Worm (Caenorhabditis elegans): ENCODE data around the gene nhr-195.

DNA sequence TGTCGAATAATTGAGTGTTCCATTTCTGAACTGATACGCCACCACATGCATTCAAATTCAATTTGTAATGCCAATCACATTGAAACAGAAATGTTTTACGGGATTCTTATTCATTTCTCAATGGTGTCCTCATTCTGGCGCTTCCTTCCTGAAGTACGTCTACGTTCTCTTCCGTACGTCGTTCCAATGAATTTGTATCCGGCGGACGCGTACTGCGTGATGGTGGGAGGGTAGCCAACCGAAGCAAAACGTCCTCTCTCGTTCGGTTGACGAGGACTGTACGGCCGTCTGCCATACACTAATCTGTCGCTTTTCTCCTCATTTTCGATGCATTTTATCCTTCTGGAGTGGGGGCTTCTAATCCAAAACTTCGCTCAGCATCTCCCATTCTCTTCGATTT lies 22.3 kb downstream of the nhr-195 start:
- TF ChIP-seq flt-1 (GFP tag; IDR thresholded peaks at IDR 0.05) (no peak), med-1 (GFP tag; optimal IDR thresholded peaks at IDR 0.05; ENCODE audit: insufficient read depth) (no peak), klf-2 (GFP tag; conservative IDR thresholded peaks at IDR 0.05) (no peak), tab-1 (GFP tag; IDR thresholded peaks at IDR 0.05) (no peak), ref-1 (GFP tag; conservative IDR thresholded peaks at IDR 0.05) (no peak), cog-1 (tag; optimal IDR thresholded peaks at IDR 0.05) (no peak), T22C8.4 (GFP tag; IDR thresholded peaks at IDR 0.05) (no peak), ztf-29 (GFP tag; IDR thresholded peaks at IDR 0.05) (no peak)

Data from whole organism, midembryonic.